Fruit fly (Drosophila melanogaster): ENCODE data around the gene CG16719.
A peak's percentile ranks its signal among the peaks of the same experiment; 100 is the strongest.

The CG16719 gene

DNA sequence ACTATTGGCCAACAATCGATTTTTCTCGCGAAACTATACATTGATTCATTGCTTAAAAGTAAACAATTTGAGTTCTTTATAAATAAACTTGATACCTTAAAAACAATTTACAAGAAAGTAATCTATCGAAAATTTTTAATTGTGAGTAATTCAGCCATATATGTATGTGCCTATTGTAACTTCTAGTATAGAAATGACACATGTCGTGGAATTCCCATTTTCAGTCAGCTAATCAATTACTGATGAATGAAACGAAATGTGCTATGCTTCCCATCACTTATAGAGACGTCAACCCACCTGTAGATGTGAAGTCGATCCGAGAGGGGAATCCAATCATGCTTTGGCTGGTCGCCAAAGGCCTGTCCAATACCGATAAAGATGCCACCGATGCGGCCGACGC, 26.2 kb downstream of the CG16719 start:
- TF ChIP-seq CG15710 (tag; optimal IDR thresholded peaks at IDR 0.05) (no peak), Snoo (tag; optimal IDR thresholded peaks at IDR 0.05) (no peak)

DNA sequence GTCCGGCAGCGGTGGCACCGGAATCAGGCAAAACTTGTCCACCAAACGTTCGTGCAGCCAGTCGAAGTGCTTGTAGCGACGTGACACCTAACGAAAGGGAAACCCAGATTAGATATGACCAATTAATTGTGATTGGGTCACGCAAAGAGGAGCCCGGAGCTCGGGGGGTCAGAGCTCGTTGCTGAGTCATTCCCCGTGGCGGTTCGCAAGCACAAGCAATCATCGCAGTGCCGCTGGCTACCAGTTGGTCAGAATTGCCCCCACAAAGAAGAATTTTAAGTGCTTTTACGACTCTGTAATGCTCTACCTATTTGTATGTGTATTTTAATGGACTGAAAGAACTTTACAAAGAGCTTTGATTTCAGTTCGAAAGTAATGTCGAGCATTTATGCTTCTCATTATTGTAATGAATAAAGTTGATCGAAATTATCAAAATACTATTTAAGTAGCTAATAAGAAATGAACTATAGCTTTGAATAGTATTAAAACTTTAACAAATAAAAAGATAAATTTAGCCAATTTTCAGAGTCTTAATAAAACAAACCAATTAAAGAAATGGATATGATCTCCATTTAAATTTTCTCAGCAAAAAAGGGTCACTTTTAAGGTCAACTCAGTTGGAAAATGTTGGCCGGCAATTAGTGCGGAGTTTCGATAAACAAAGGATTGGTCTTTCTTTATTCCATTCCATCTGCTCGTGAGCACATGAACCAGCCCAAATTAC, 27.3 kb downstream of the CG16719 start:
- no peak for TF ChIP-seq CG15710 (tag; optimal IDR thresholded peaks at IDR 0.05)
- peak; percentile 2 for TF ChIP-seq CG8159 (tag; optimal IDR thresholded peaks at IDR 0.05)

DNA sequence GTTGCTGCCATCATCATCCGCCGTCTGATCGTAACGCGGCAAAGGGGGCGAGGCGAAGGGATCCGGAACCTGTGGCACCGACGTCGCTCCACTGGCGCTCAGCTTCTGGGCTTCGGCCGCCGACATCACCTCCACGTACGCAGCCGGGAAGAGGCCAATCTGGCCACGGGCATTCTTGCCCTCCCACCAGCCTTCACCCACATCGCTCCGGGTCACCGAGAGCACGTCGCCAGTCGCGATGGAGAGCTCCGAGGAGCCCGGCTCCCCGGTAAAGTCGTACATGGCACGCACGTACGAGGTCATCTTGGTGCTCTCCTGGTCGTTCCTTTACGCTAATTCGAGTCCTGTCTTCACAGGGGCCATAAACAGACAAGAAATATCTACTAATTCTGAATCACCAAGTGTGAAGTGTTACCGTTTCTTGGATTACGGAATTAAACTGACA, 28.4 kb downstream of the CG16719 start, which contains the start of gene SH3PX1:
Gene SH3PX1, minus strand, starts transcription at position 445 of the 445 bp plus-strand sequence.
- TF ChIP-seq EcR (GFP tag; optimal IDR thresholded peaks at IDR 0.05) (peak; percentile 4), CG13204 (GFP tag; optimal IDR thresholded peaks at IDR 0.05) (no peak), fd96Ca (GFP tag; IDR thresholded peaks at IDR 0.05) (0 out of 3 replicates have a peak, but pooled peaks have one; percentile 34)

DNA sequence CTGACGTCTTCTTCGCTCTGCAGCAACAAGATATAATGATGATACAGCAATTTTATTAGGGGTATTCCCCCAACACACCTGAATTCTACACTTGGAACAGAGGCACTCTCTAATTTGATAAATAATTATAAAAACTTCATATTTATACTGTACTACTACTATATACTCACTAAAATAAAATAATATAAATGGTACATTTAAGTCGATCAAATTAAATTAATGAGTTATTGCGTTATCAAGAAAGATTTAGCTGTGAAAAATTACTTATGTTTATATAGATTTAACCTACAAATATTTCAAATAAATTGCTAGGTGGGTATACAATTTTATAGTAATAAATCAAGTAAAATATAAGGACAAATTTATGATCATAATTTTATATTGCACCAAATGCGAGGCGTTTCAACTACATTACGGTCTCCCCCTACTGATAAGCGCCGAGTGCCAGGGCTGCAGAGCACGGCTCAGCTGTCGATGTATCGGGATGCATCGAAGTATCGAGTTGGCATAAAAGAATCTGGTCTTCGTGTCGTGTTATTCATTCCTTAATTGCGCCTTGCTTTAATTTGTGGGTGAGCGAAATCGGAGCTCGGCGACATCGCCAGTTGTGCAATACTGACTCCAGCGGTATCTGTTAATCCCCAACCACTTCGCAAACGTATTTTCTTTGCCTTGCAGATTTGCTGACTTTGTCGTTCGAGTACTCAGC, 29.0 kb downstream of the CG16719 start, which contains the start of gene vsg:
Gene vsg, plus strand, starts transcription at position 497 of the 709 bp plus-strand sequence.
- TF ChIP-seq Snoo (tag; optimal IDR thresholded peaks at IDR 0.05) (peak; percentile 67), CG8159 (tag; optimal IDR thresholded peaks at IDR 0.05) (peak; percentile 84), CG34367 (tag; optimal IDR thresholded peaks at IDR 0.05) (peak; percentile 60), CG15710 (tag; optimal IDR thresholded peaks at IDR 0.05) (peak; percentile 83), D1 (tag; optimal IDR thresholded peaks at IDR 0.05) (no peak), CG14655 (GFP tag; optimal IDR thresholded peaks at IDR 0.05) (no peak), CG10348 (GFP tag; IDR thresholded peaks at IDR 0.05) (peak; percentile 21; the same call in 1 of the 2 replicates), CG8301 (tag; optimal IDR thresholded peaks at IDR 0.05) (peak; percentile 63), rn (GFP tag; IDR thresholded peaks at IDR 0.05) (no peak), Ets98B (GFP tag; IDR thresholded peaks at IDR 0.05) (peak; percentile 2; the same call in 1 of the 2 replicates), EcR (GFP tag; optimal IDR thresholded peaks at IDR 0.05) (no peak), Pif1B (GFP tag; optimal IDR thresholded peaks at IDR 0.05) (no peak), CG4496 (GFP tag; IDR thresholded peaks at IDR 0.05) (peak; percentile 43; the same call in 1 of the 3 replicates), CG13204 (GFP tag; optimal IDR thresholded peaks at IDR 0.05) (no peak), CG32121 (GFP tag; IDR thresholded peaks at IDR 0.05) (peak; percentile 54; the same call in 1 of the 2 replicates), fd96Ca (GFP tag; IDR thresholded peaks at IDR 0.05) (peak; percentile 32; the same call in 1 of the 3 replicates), Pif1A (GFP tag; optimal IDR thresholded peaks at IDR 0.05) (no peak), CG12605 (GFP tag; IDR thresholded peaks at IDR 0.05) (0 out of 2 replicates have a peak, but pooled peaks have one; percentile 43), CG9948 (tag; optimal IDR thresholded peaks at IDR 0.05) (peak; percentile 78), CG17806 (tag; optimal IDR thresholded peaks at IDR 0.05) (peak; percentile 62)

DNA sequence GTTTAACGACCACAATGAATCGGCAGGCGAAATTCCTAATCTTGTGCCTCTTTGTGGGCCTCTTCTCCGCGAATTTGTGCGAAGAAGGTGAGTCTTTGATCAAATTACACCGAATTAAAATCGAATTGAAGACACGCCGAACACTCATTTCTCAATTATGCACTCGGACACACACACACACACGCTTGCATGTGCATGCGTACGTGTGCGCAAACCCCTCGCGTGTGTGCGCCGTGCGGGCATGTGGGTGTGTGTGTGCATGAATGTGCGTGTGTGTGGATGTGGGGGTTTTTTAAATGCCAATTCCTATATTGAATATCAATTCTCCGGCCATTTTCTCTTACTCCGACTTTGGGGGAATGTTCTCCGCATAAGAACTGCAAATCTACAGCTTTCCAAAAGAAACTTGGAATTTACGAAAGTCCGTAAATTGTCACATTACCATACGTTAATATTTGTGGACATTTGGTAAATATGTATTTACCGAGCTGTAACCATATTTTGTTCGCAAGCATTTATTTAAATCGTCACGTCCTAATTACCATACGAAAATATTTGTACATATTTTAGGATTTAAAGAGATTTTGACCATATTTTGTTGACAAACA, 29.7 kb downstream of the CG16719 start:
- no peak for TF ChIP-seq rn (GFP tag; IDR thresholded peaks at IDR 0.05)
- no peak for TF ChIP-seq CG10348 (GFP tag; IDR thresholded peaks at IDR 0.05)
- TF ChIP-seq CG4496 (GFP tag; IDR thresholded peaks at IDR 0.05) = 0 out of 3 replicates have a peak, but pooled peaks have one; percentile 23
- 0 out of 2 replicates have a peak, but pooled peaks have one; percentile 2 for TF ChIP-seq Ets98B (GFP tag; IDR thresholded peaks at IDR 0.05)
- TF ChIP-seq Snoo (tag; optimal IDR thresholded peaks at IDR 0.05) = no peak
- TF ChIP-seq EcR (GFP tag; optimal IDR thresholded peaks at IDR 0.05) = peak; percentile 3
- no peak for TF ChIP-seq CG8301 (tag; optimal IDR thresholded peaks at IDR 0.05)
- no peak for TF ChIP-seq CG9948 (tag; optimal IDR thresholded peaks at IDR 0.05)
- no peak for TF ChIP-seq Pif1A (GFP tag; optimal IDR thresholded peaks at IDR 0.05)
- no peak for TF ChIP-seq CG13204 (GFP tag; optimal IDR thresholded peaks at IDR 0.05)
- TF ChIP-seq CG34367 (tag; optimal IDR thresholded peaks at IDR 0.05) = no peak

DNA sequence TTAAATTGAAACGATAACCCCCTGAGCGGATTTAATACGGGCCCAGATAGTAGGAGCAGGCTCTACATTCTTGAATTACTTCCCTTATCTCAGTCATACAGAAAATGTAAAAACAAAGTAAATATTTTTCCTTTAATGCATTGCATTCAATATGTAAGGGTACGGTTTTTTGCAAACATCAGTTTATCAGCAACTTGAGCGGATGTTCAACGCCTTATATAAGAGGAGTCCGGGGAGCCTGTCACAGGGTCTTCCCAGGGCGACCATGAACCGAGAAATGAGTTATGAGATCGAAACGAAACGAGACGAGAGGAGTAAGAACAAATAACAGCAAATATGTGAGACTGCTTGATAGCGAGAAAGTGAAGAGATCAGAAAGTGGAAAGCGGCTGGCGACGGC, 31.6 kb downstream of the CG16719 start:
- peak; percentile 88 for TF ChIP-seq EcR (GFP tag; optimal IDR thresholded peaks at IDR 0.05)
- TF ChIP-seq Snoo (tag; optimal IDR thresholded peaks at IDR 0.05) = no peak

DNA sequence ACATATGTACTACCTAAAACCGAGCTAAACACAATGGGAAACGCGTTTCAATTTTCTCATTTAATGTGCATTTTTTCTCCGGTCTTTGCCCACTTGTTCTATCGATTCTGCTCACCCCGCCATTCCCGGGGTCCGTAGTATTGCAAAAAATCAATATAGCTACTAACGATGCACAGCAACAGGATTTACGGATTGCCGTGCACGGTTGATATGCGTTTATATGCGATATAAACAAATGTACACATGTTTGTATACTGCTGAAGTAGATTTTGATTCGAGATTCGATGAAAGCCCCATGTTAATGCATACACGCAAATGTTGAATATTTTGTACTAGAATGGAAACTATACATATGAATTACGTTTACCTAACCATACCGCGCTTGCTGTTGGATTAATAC, 32.1 kb downstream of the CG16719 start:
- no peak for TF ChIP-seq CG14655 (GFP tag; optimal IDR thresholded peaks at IDR 0.05)
